Worm (Caenorhabditis elegans): ENCODE measurements around the gene nspg-1.

DNA sequence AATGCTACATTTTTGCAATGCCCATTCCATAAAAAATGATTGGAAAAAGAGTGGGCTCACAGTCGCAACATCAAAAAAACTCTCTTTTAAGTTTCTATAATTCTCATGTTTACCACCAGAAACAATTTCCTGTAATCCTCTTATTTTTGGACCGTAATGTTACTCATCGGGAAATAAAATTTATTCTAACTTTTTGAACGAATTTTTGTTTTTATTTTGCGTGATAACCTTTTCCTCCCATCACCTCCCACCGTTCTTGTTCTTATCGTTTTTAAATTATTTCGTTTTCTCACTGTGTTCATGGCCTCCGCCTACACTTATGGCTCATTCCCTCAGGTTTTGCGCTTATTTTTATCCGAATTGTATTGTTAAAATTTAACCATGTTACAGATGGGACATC, 8.8 kb downstream of the nspg-1 start, which contains the start of gene anp-1:
- no peak for TF ChIP-seq F13C5.2 (tag; optimal IDR thresholded peaks at IDR 0.05)
- no peak for TF ChIP-seq tbx-37 (GFP tag; conservative IDR thresholded peaks at IDR 0.05)
- no peak for TF ChIP-seq hmg-4 (GFP tag; optimal IDR thresholded peaks at IDR 0.05)
- TF ChIP-seq ama-1 (optimal IDR thresholded peaks at IDR 0.05) = no peak
- TF ChIP-seq ceh-13 (GFP tag; optimal IDR thresholded peaks at IDR 0.05) = no peak
